Fruit fly (Drosophila melanogaster): ENCODE results near the gene CG3847.

DNA sequence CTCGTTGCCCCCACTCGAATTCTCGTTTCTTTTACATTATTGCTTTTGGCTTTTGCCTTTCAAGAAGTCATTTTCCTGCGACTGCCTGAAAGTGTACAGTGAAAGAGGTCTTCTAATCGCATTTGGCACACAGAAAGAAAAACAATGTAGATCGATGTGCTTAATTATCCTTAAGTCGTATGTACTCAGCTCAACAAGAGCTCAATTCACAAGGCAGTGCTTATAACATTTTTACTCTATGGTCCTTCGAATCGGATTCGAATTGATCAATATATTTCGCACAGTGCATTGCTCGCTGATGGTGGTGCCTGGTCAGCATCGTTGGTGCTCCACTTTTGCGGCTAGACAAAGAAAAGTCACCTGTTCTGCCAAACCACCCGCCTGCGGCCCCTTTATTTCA lies 36.5 kb upstream of the CG3847 start:
- TF ChIP-seq C15 (GFP tag; IDR thresholded peaks at IDR 0.05) (no peak), CG32772 (GFP tag; IDR thresholded peaks at IDR 0.05) (no peak), dysf (GFP tag; IDR thresholded peaks at IDR 0.05) (peak; percentile 35; the same call in 1 of the 3 replicates), CG10366 (GFP tag; IDR thresholded peaks at IDR 0.05) (no peak), CG8290 (GFP tag; optimal IDR thresholded peaks at IDR 0.05) (no peak), CG8290 (tag; optimal IDR thresholded peaks at IDR 0.05) (peak in 1 of 2 experiments; percentile 74), pnt (GFP tag; optimal IDR thresholded peaks at IDR 0.05) (no peak), ro (GFP tag; IDR thresholded peaks at IDR 0.05) (no peak)
